Worm (Caenorhabditis elegans): ENCODE results near the gene nhr-102.

DNA sequence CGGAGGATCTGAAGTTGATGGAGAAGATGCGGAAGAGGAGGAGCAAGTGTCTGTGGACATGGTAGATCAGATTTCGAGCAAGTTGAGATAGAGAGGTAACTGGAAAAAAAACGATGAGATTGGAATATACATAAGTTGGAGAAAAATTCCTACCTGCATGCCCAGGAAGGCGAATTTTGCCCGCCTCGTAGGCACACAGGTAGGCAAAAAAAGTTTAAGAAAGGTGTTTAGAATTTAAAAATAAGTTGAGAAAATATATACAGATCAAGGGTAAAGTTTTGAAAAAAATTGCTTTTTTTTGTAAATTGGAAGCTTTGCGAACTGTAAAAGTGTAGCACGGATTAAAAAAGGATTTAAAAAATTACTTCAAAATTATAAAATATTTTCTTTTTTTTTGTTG is 3.3 kb upstream of the nhr-102 start, which contains the start of gene nhr-84:
- no peak for TF ChIP-seq unc-39 (tag; optimal IDR thresholded peaks at IDR 0.05)
- no peak for TF ChIP-seq lin-13 (tag; optimal IDR thresholded peaks at IDR 0.05)
- TF ChIP-seq blmp-1 (tag; optimal IDR thresholded peaks at IDR 0.05), result no peak
